Fruit fly (Drosophila melanogaster) whole organism, wandering third instar larva: ENCODE measurements around the gene Cby.

Experiments used
- Abd-B ChIP-seq: fragments of >200 bp; optimal IDR thresholded peaks from 2 replicates; lab custom pipeline; 2017; ENCODE audit warnings: missing biosample characterization, missing genetic modification characterization
- CG32264 ChIP-seq: fragments of 200-800 bp; sonication (Bioruptor generic); optimal IDR thresholded peaks from 2 replicates; lab custom pipeline; 2016; ENCODE audit warnings: missing biosample characterization, missing genetic modification characterization
- CG9705 ChIP-seq: fragments of 200-800 bp; sonication (Bioruptor generic); optimal IDR thresholded peaks from 2 replicates; lab custom pipeline; 2018; ENCODE audit warnings: missing biosample characterization, mild to moderate bottlenecking, missing genetic modification characterization
- CrebA ChIP-seq: fragments of 200-800 bp; sonication (Bioruptor generic); optimal IDR thresholded peaks from 2 replicates; lab custom pipeline; 2016; ENCODE audit warnings: missing biosample characterization, mild to moderate bottlenecking, missing genetic modification characterization, borderline replicate concordance
- Dfd ChIP-seq: fragments of >200 bp; optimal IDR thresholded peaks from 2 replicates; lab custom pipeline; 2017; ENCODE audit warnings: missing biosample characterization, missing genetic modification characterization
- Dif ChIP-seq: fragments of 200-275, 200-300 bp; sonication (Bioruptor generic); optimal IDR thresholded peaks from 2 replicates; lab custom pipeline; 2018; ENCODE audit warnings: missing biosample characterization, missing genetic modification characterization; ENCODE audit not compliant: partially characterized antibody
- GATAd ChIP-seq: sonication (Bioruptor generic); optimal IDR thresholded peaks from 2 replicates; lab custom pipeline; 2016; ENCODE audit warnings: missing biosample characterization, missing genetic modification characterization
- HLH106 ChIP-seq: fragments of 200-800 bp; optimal IDR thresholded peaks from 3 replicates; lab custom pipeline; 2019; ENCODE audit warnings: missing biosample characterization, mild to moderate bottlenecking, missing genetic modification characterization, moderate library complexity
- Hnf4 ChIP-seq: fragments of 200-800 bp; sonication (Bioruptor generic); optimal IDR thresholded peaks from 2 replicates; lab custom pipeline; 2016; ENCODE audit warnings: missing biosample characterization, mild to moderate bottlenecking, missing genetic modification characterization
- Hr78 ChIP-seq: fragments of >200 bp; optimal IDR thresholded peaks from 2 replicates; lab custom pipeline; 2017; ENCODE audit warnings: missing biosample characterization, missing genetic modification characterization
- Hr83 ChIP-seq: fragments of 200-300 bp; sonication (Bioruptor generic); optimal IDR thresholded peaks from 2 replicates; lab custom pipeline; 2016; ENCODE audit warnings: missing biosample characterization, mild to moderate bottlenecking, missing genetic modification characterization, moderate library complexity; ENCODE audit not compliant: poor library complexity, severe bottlenecking
- Jra ChIP-seq: sonication (Bioruptor generic); optimal IDR thresholded peaks from 2 replicates; lab custom pipeline; 2016; ENCODE audit warnings: missing biosample characterization, missing genetic modification characterization
- Mio ChIP-seq: sonication (Bioruptor generic); optimal IDR thresholded peaks from 2 replicates; lab custom pipeline; 2016; ENCODE audit warnings: missing biosample characterization, missing genetic modification characterization
- Myc ChIP-seq: fragments of >200 bp; optimal IDR thresholded peaks from 2 replicates; lab custom pipeline; 2017
- N ChIP-seq: fragments of >200 bp; optimal IDR thresholded peaks from 2 replicates; lab custom pipeline; 2018; ENCODE audit warnings: missing biosample characterization, missing external identifiers, missing genetic modification characterization
- OdsH ChIP-seq: fragments of 200-800 bp; sonication (Bioruptor generic); optimal IDR thresholded peaks from 2 replicates; lab custom pipeline; 2016; ENCODE audit warnings: missing biosample characterization, mild to moderate bottlenecking, missing genetic modification characterization
- Rel ChIP-seq, 2 experiments: fragments of 200-800 bp; sonication (Bioruptor generic) in 1 of 2; optimal IDR thresholded peaks; 2 replicates in 1 of 2; 3 replicates in 1 of 2; lab custom pipeline; 2016 to 2019; ENCODE audit warnings: mild to moderate bottlenecking in 2 of 2, missing biosample characterization in 2 of 2, missing genetic modification characterization in 2 of 2, moderate library complexity in 1 of 2
- Sp1 ChIP-seq: fragments of 200-800 bp; sonication (Bioruptor generic); optimal IDR thresholded peaks from 3 replicates; lab custom pipeline; 2019; ENCODE audit warnings: missing biosample characterization, mild to moderate bottlenecking, missing genetic modification characterization, moderate library complexity
- Vsx2 ChIP-seq: fragments of 200-300, 225-300 bp; sonication (Bioruptor generic); optimal IDR thresholded peaks from 2 replicates; lab custom pipeline; 2018; ENCODE audit warnings: missing biosample characterization, missing genetic modification characterization; ENCODE audit not compliant: partially characterized antibody
- br ChIP-seq: fragments of 200-800 bp; sonication (Bioruptor generic); optimal IDR thresholded peaks from 2 replicates; lab custom pipeline; 2016; ENCODE audit warnings: missing biosample characterization, missing genetic modification characterization
- brk ChIP-seq: fragments of 200-800 bp; sonication (Bioruptor generic); optimal IDR thresholded peaks from 2 replicates; lab custom pipeline; 2016; ENCODE audit warnings: missing biosample characterization, mild to moderate bottlenecking, missing genetic modification characterization
- dl ChIP-seq, 2 experiments: fragments of 175-275, 200-275 bp in 1 of 2; fragments of 200-275 bp in 1 of 2; sonication (Bioruptor generic); optimal IDR thresholded peaks; lab custom pipeline; 2018; ENCODE audit warnings: mild to moderate bottlenecking in 2 of 2, missing biosample characterization in 2 of 2, missing genetic modification characterization in 2 of 2, moderate library complexity in 2 of 2; ENCODE audit not compliant: partially characterized antibody in 2 of 2, insufficient read depth in 1 of 2
- dmrt93B ChIP-seq: fragments of 200-800 bp; sonication (Bioruptor generic); optimal IDR thresholded peaks from 2 replicates; lab custom pipeline; 2018; ENCODE audit warnings: missing biosample characterization, mild to moderate bottlenecking, missing genetic modification characterization
- dsf ChIP-seq: sonication (Bioruptor generic); optimal IDR thresholded peaks from 2 replicates; lab custom pipeline; 2016; ENCODE audit warnings: missing biosample characterization, missing genetic modification characterization, borderline replicate concordance
- ey ChIP-seq: fragments of 200-800 bp; sonication (Bioruptor generic); optimal IDR thresholded peaks from 2 replicates; lab custom pipeline; 2016; ENCODE audit warnings: missing biosample characterization, missing genetic modification characterization
- foxo ChIP-seq, 2 experiments: fragments of 200-800 bp; sonication (Bioruptor generic); optimal IDR thresholded peaks; 2 replicates in 1 of 2; 3 replicates in 1 of 2; lab custom pipeline; 2016 to 2017; ENCODE audit warnings: missing biosample characterization in 2 of 2, missing genetic modification characterization in 2 of 2
- fru ChIP-seq: fragments of 200-800 bp; sonication (Bioruptor generic); optimal IDR thresholded peaks from 3 replicates; lab custom pipeline; 2016; ENCODE audit warnings: missing biosample characterization, mild to moderate bottlenecking, missing genetic modification characterization
- h ChIP-seq: fragments of 200-800 bp; sonication (Bioruptor generic); optimal IDR thresholded peaks from 3 replicates; lab custom pipeline; 2016; ENCODE audit warnings: missing biosample characterization, mild to moderate bottlenecking, missing genetic modification characterization
- jim ChIP-seq: fragments of 175-275, 200-325 bp; sonication (Bioruptor generic); optimal IDR thresholded peaks from 2 replicates; lab custom pipeline; 2016; ENCODE audit warnings: missing biosample characterization, mild to moderate bottlenecking, missing genetic modification characterization
- lola ChIP-seq: fragments of >200 bp; optimal IDR thresholded peaks from 2 replicates; lab custom pipeline; 2017; ENCODE audit warnings: missing biosample characterization, missing genetic modification characterization
- pan ChIP-seq: fragments of >200 bp; optimal IDR thresholded peaks from 2 replicates; lab custom pipeline; 2017
- psq ChIP-seq: fragments of 200-800 bp; sonication (Bioruptor generic); optimal IDR thresholded peaks from 3 replicates; lab custom pipeline; 2017; ENCODE audit warnings: missing biosample characterization, mild to moderate bottlenecking, missing genetic modification characterization, moderate library complexity
- rgr ChIP-seq: fragments of 200-800 bp; sonication (Bioruptor generic); optimal IDR thresholded peaks from 3 replicates; lab custom pipeline; 2016; ENCODE audit warnings: missing biosample characterization, mild to moderate bottlenecking, missing genetic modification characterization
- sage ChIP-seq: fragments of 200-800 bp; sonication (Bioruptor generic); optimal IDR thresholded peaks from 2 replicates; lab custom pipeline; 2016; ENCODE audit warnings: missing biosample characterization, mild to moderate bottlenecking, missing genetic modification characterization
- sv ChIP-seq: fragments of 200-800 bp; sonication (Bioruptor generic); optimal IDR thresholded peaks from 3 replicates; lab custom pipeline; 2016; ENCODE audit warnings: missing biosample characterization, missing genetic modification characterization
- tai ChIP-seq: sonication (Bioruptor generic); optimal IDR thresholded peaks from 2 replicates; lab custom pipeline; 2016; ENCODE audit warnings: missing biosample characterization, missing genetic modification characterization
- usp ChIP-seq: fragments of >200 bp; optimal IDR thresholded peaks from 2 replicates; lab custom pipeline; 2017; ENCODE audit warnings: missing biosample characterization, missing genetic modification characterization
- woc ChIP-seq: sonication (Bioruptor generic); optimal IDR thresholded peaks from 2 replicates; lab custom pipeline; 2016; ENCODE audit warnings: missing biosample characterization, mild to moderate bottlenecking, missing genetic modification characterization

Gene Cby

DNA sequence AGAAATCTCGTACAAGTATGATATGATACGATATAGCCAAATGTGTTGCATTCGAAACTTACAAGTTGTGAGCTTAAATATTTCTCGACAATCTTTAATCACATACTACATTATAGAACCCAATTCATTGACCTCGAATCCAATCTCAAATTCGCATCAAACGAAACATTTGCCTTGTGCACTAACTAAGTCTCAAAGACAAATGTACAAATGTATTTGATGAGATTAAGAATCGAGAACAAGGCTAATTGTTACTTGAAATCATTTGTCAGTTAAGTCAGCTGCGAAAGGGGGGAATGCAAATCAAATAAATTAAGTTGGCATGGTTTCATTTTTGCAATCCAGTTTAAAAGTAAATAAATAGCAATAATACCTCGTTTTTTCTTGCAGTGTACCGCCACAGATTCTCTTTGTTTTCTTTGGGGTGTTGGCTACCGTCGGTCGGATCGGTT, 29.3 kb upstream of the Cby start:
- TF ChIP-seq foxo (GFP tag; optimal IDR thresholded peaks at IDR 0.05; lab: Kevin White, UChicago) (peak; percentile 48 to 88), CrebA (GFP tag; lab: Kevin White, UChicago) (no peak), dl (GFP tag; optimal IDR thresholded peaks at IDR 0.05; lab: Kevin White, UChicago; ENCODE audit: insufficient read depth in 1 of 2, partially characterized antibody in 2 of 2) (no peak), br (peak; percentile 82), Rel (GFP tag; optimal IDR thresholded peaks at IDR 0.05; lab: Kevin White, UChicago) (peak; percentile 26), Rel (tag; optimal IDR thresholded peaks at IDR 0.05; lab: Kevin White, UChicago) (no peak), CG32264 (GFP tag; lab: Kevin White, UChicago) (peak; percentile 29), Vsx2 (no peak), pan (no peak), tai (peak; percentile 78), N (GFP tag; lab: Kevin White, UChicago) (no peak), rgr (GFP tag; lab: Kevin White, UChicago) (peak; percentile 83), Hr78 (GFP tag; lab: Kevin White, UChicago) (no peak), sv (GFP tag; lab: Kevin White, UChicago) (no peak), brk (GFP tag; lab: Kevin White, UChicago) (no peak), sage (GFP tag; lab: Kevin White, UChicago) (peak; percentile 23), Mio (GFP tag; lab: Kevin White, UChicago) (no peak), Dif (GFP tag; lab: Kevin White, UChicago) (no peak), jim (no peak), Myc (no peak), OdsH (GFP tag; lab: Kevin White, UChicago) (peak; percentile 80), HLH106 (tag; lab: Kevin White, UChicago) (peak; percentile 79), Hnf4 (GFP tag; lab: Kevin White, UChicago) (peak; percentile 71), fru (peak; percentile 90), dmrt93B (peak; percentile 66), Dfd (GFP tag; lab: Kevin White, UChicago) (no peak), lola (GFP tag; lab: Kevin White, UChicago) (no peak), GATAd (GFP tag; lab: Kevin White, UChicago) (no peak), Hr83 (GFP tag; lab: Kevin White, UChicago) (no peak), Sp1 (GFP tag; lab: Kevin White, UChicago) (peak; percentile 89), Abd-B (no peak), ey (peak; percentile 88), dsf (GFP tag; lab: Kevin White, UChicago) (peak; percentile 20), woc (peak; percentile 84), psq (peak; percentile 73), CG9705 (GFP tag; lab: Kevin White, UChicago) (peak; percentile 58), usp (no peak), Jra (peak; percentile 73), h (GFP tag; lab: Kevin White, UChicago) (peak; percentile 85)

dm6 chr3R:21839636-21840035, 28.2 kb upstream of the Cby start:
- TF ChIP-seq dl (GFP tag; optimal IDR thresholded peaks at IDR 0.05; lab: Kevin White, UChicago; ENCODE audit: insufficient read depth in 1 of 2, partially characterized antibody in 2 of 2) (no peak), Hr83 (GFP tag; lab: Kevin White, UChicago) (no peak), foxo (GFP tag; optimal IDR thresholded peaks at IDR 0.05; lab: Kevin White, UChicago) (peak in 1 of 2 experiments; percentile 42), Jra (no peak), Hr78 (GFP tag; lab: Kevin White, UChicago) (no peak), Myc (no peak), Mio (GFP tag; lab: Kevin White, UChicago) (no peak), ey (no peak), sv (GFP tag; lab: Kevin White, UChicago) (no peak), Hnf4 (GFP tag; lab: Kevin White, UChicago) (peak; percentile 27), woc (no peak), Dif (GFP tag; lab: Kevin White, UChicago) (no peak), CrebA (GFP tag; lab: Kevin White, UChicago) (no peak), sage (GFP tag; lab: Kevin White, UChicago) (no peak), fru (no peak), Rel (GFP tag; optimal IDR thresholded peaks at IDR 0.05; lab: Kevin White, UChicago) (no peak), Rel (tag; optimal IDR thresholded peaks at IDR 0.05; lab: Kevin White, UChicago) (no peak), Sp1 (GFP tag; lab: Kevin White, UChicago) (peak; percentile 70), psq (peak; percentile 4), brk (GFP tag; lab: Kevin White, UChicago) (no peak), pan (no peak), GATAd (GFP tag; lab: Kevin White, UChicago) (no peak), jim (no peak), rgr (GFP tag; lab: Kevin White, UChicago) (peak; percentile 32), CG32264 (GFP tag; lab: Kevin White, UChicago) (no peak), usp (no peak), CG9705 (GFP tag; lab: Kevin White, UChicago) (no peak), tai (no peak), br (no peak), Abd-B (no peak), Dfd (GFP tag; lab: Kevin White, UChicago) (no peak), dsf (GFP tag; lab: Kevin White, UChicago) (no peak), dmrt93B (no peak), Vsx2 (no peak), N (GFP tag; lab: Kevin White, UChicago) (no peak), HLH106 (tag; lab: Kevin White, UChicago) (peak; percentile 64), OdsH (GFP tag; lab: Kevin White, UChicago) (peak; percentile 19), h (GFP tag; lab: Kevin White, UChicago) (no peak), lola (GFP tag; lab: Kevin White, UChicago) (no peak)
- TF ChIP-seq, all 38 proteins: peak for 7
